Fruit fly (Drosophila melanogaster) whole organism: ENCODE data around the gene CG17221.

Experiments used
- CG8478 ChIP-seq: fragments of >200 bp; optimal IDR thresholded peaks from 2 replicates; lab custom pipeline; 2018; ENCODE audit warnings: inconsistent platforms
- Dll ChIP-seq: fragments of >200 bp; optimal IDR thresholded peaks from 2 replicates; lab custom pipeline; 2017
- EcR ChIP-seq, 2 experiments: fragments of >200 bp; optimal IDR thresholded peaks; 2 replicates each; lab custom pipeline; 2017; ENCODE audit warnings: missing biosample characterization in 2 of 2, missing genetic modification characterization in 2 of 2, missing genetic modification reagents in 2 of 2
- pan ChIP-seq: fragments of >200 bp; optimal IDR thresholded peaks from 2 replicates; lab custom pipeline; 2017
- psq ChIP-seq: fragments of >200 bp; optimal IDR thresholded peaks from 2 replicates; lab custom pipeline; 2017
- usp ChIP-seq: fragments of >200 bp; optimal IDR thresholded peaks from 2 replicates; lab custom pipeline; 2017; ENCODE audit warnings: missing biosample characterization, missing genetic modification characterization, mixed read lengths

CG17221 gene

dm6 chr2L:3006925-3007426 is 32.8 kb upstream of the CG17221 start:
- TF ChIP-seq usp: no peak
- TF ChIP-seq CG8478: no peak
- TF ChIP-seq EcR (GFP tag; optimal IDR thresholded peaks at IDR 0.05; lab: Kevin White, UChicago): no peak
- TF ChIP-seq Dll: no peak
- TF ChIP-seq psq (lab: Kevin White, UChicago): no peak

dm6 chr2L:3009438-3009837 is 30.3 kb upstream of the CG17221 start:
- TF ChIP-seq psq (lab: Kevin White, UChicago) (no peak), Dll (no peak), pan (lab: Kevin White, UChicago) (no peak), CG8478 (no peak), usp (no peak), EcR (GFP tag; optimal IDR thresholded peaks at IDR 0.05; lab: Kevin White, UChicago) (no peak)

dm6 chr2L:3011484-3011883 is 28.3 kb upstream of the CG17221 start:
- TF ChIP-seq usp: no peak
- TF ChIP-seq psq (lab: Kevin White, UChicago): no peak
- no peak for TF ChIP-seq CG8478
- no peak for TF ChIP-seq EcR (GFP tag; optimal IDR thresholded peaks at IDR 0.05; lab: Kevin White, UChicago)
- TF ChIP-seq Dll: no peak
- TF ChIP-seq pan (lab: Kevin White, UChicago): no peak

dm6 chr2L:3012780-3013179 is 27.0 kb upstream of the CG17221 start:
- TF ChIP-seq usp: no peak
- no peak for TF ChIP-seq pan (lab: Kevin White, UChicago)
- no peak for TF ChIP-seq psq (lab: Kevin White, UChicago)
- TF ChIP-seq CG8478: no peak
- no peak for TF ChIP-seq EcR (GFP tag; optimal IDR thresholded peaks at IDR 0.05; lab: Kevin White, UChicago)
- TF ChIP-seq Dll: no peak

- TF ChIP-seq pan (lab: Kevin White, UChicago): no peak
- no peak for TF ChIP-seq EcR (GFP tag; optimal IDR thresholded peaks at IDR 0.05; lab: Kevin White, UChicago)
- TF ChIP-seq CG8478: no peak
- TF ChIP-seq usp: no peak
Measured at dm6 chr2L:3018212-3018611, 21.6 kb upstream of the CG17221 start, which contains the start of the genes CG17224 and CG17264. Gene CG17224, minus strand, starts transcription at chr2L:3018308. Gene CG17264, plus strand, starts transcription at chr2L:3018508.

dm6 chr2L:3022986-3023385 is 16.8 kb upstream of the CG17221 start, which contains the start of the genes alpha4GT1 and Prp40:
Gene alpha4GT1, minus strand, starts transcription at chr2L:3023141.
Gene Prp40, plus strand, starts transcription at chr2L:3023226.
- TF ChIP-seq usp: no peak

- TF ChIP-seq pan (lab: Kevin White, UChicago): no peak
- TF ChIP-seq psq (lab: Kevin White, UChicago): no peak
- no peak for TF ChIP-seq CG8478
- no peak for TF ChIP-seq EcR (GFP tag; optimal IDR thresholded peaks at IDR 0.05; lab: Kevin White, UChicago)
- no peak for TF ChIP-seq usp
- no peak for TF ChIP-seq Dll
Measured at dm6 chr2L:3029012-3029411, 10.8 kb upstream of the CG17221 start, which contains the start of the genes Sf3b2 and CG17219. Gene Sf3b2, minus strand, starts transcription at chr2L:3029168. Gene CG17219, plus strand, starts transcription at chr2L:3029253.

dm6 chr2L:3030350-3030749 is 9.4 kb upstream of the CG17221 start, which contains the start of gene GABPI:
Gene GABPI, plus strand, starts transcription at chr2L:3030539.
- TF ChIP-seq CG8478 (no peak), Dll (no peak), psq (lab: Kevin White, UChicago) (no peak), usp (no peak), EcR (GFP tag; optimal IDR thresholded peaks at IDR 0.05; lab: Kevin White, UChicago) (no peak), pan (lab: Kevin White, UChicago) (no peak)

dm6 chr2L:3034969-3035368 is 4.8 kb upstream of the CG17221 start, which contains the start of gene CG17258:
Gene CG17258, minus strand, starts transcription at chr2L:3035348.
- no peak for TF ChIP-seq EcR (GFP tag; optimal IDR thresholded peaks at IDR 0.05; lab: Kevin White, UChicago)

dm6 chr2L:3037153-3037579 is 2.6 kb upstream of the CG17221 start, which contains the start of the genes CG17260 and SerRS:
Gene CG17260, plus strand, starts transcription at chr2L:3037230.
Gene SerRS, minus strand, starts transcription at chr2L:3037403.
- TF ChIP-seq pan (lab: Kevin White, UChicago): no peak
- no peak for TF ChIP-seq Dll
- TF ChIP-seq usp: no peak
- TF ChIP-seq EcR (GFP tag; optimal IDR thresholded peaks at IDR 0.05; lab: Kevin White, UChicago): no peak
- no peak for TF ChIP-seq psq (lab: Kevin White, UChicago)
- no peak for TF ChIP-seq CG8478

dm6 chr2L:3041918-3042615 is 2.3 kb downstream of the CG17221 start, which contains the start of gene CG17261:
Gene CG17261, plus strand, starts transcription at chr2L:3042551.
- TF ChIP-seq EcR (GFP tag; optimal IDR thresholded peaks at IDR 0.05; lab: Kevin White, UChicago) (no peak), usp (no peak), Dll (no peak)

- no peak for TF ChIP-seq pan (lab: Kevin White, UChicago)
- TF ChIP-seq psq (lab: Kevin White, UChicago): no peak
- no peak for TF ChIP-seq Dll
- TF ChIP-seq usp: no peak
- no peak for TF ChIP-seq CG8478
- TF ChIP-seq EcR (GFP tag; optimal IDR thresholded peaks at IDR 0.05; lab: Kevin White, UChicago): no peak
Measured at dm6 chr2L:3043647-3044046, 3.9 kb downstream of the CG17221 start, which contains the start of gene FASN2. Gene FASN2, plus strand, starts transcription at chr2L:3043947.
